Fruit fly (Drosophila melanogaster) whole organism: ENCODE measurements around the gene CG31161.
A peak's percentile ranks its signal among the peaks of the same experiment; 100 is the strongest.

Source experiments
- CG8478 ChIP-seq: fragments of >200 bp; optimal IDR thresholded peaks from 2 replicates; lab custom pipeline; 2018; ENCODE audit warnings: inconsistent platforms
- Dll ChIP-seq: fragments of >200 bp; optimal IDR thresholded peaks from 2 replicates; lab custom pipeline; 2017
- EcR ChIP-seq, 2 experiments: fragments of >200 bp; optimal IDR thresholded peaks; 2 replicates each; lab custom pipeline; 2017; ENCODE audit warnings: missing biosample characterization in 2 of 2, missing genetic modification characterization in 2 of 2, missing genetic modification reagents in 2 of 2
- pan ChIP-seq: fragments of >200 bp; optimal IDR thresholded peaks from 2 replicates; lab custom pipeline; 2017
- psq ChIP-seq: fragments of >200 bp; optimal IDR thresholded peaks from 2 replicates; lab custom pipeline; 2017
- usp ChIP-seq: fragments of >200 bp; optimal IDR thresholded peaks from 2 replicates; lab custom pipeline; 2017; ENCODE audit warnings: missing biosample characterization, missing genetic modification characterization, mixed read lengths

CG31161 gene

DNA sequence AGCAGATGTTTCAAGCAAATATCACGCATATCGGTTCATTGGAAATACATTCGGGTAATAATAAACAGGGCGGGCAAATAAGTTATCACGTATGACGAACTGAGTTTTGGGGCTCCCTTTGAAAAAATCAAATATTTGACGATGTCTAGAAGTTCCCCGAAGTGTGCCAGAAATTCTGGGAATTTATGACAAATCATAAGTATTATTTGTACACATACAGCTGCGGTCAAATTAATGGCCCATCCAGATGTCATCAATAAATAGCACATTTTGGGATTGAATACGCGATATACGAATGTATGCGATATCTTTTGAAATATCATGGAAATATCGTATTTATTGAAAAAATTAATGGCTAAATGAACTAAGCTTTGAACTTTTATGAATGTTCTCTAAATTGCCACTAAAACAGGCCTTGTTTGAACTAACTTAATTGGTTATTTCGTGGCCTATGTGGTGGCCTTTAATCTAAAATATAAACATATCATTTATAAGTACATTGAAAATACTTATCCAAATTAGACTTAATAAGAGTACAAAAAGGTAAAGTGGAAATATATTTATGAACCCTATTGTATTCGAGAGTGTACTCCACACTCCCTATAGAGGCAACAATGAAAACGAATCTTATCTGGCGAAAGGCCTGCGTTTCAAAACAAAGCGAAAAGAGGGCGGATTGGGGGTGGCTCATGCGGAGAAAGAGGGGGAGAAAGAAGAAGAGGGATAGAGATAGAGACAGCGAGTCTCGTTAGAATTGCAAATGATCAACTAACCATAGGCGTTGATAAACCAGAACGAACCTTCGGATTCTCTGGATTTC is 9.4 kb downstream of the CG31161 start:
- TF ChIP-seq usp (GFP tag; lab: Kevin White, UChicago): no peak
- TF ChIP-seq CG8478 (lab: Kevin White, UChicago): no peak
- TF ChIP-seq psq: no peak
- TF ChIP-seq EcR (GFP tag; optimal IDR thresholded peaks at IDR 0.05; lab: Kevin White, UChicago): no peak
- TF ChIP-seq Dll: no peak
- TF ChIP-seq pan: no peak

DNA sequence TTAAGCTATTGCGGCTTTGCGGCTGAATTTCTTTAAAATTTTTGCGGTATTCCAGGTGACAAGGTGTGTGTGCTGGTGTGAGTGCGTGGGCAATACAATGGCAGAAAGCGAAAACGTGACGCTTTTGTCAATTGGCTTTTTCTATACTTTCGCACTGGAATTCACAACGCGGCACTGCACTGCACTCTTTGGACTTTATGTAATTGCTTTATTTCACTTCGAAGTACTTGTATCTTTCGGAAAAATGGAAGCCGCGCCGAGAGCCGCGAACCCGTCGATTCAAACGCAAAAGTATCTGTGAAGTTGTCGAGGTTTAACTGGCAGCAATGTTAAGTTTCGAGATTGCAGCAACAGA is 10.0 kb downstream of the CG31161 start:
- TF ChIP-seq pan: no peak
- no peak for TF ChIP-seq psq
- no peak for TF ChIP-seq CG8478 (lab: Kevin White, UChicago)
- TF ChIP-seq usp (GFP tag; lab: Kevin White, UChicago): no peak
- TF ChIP-seq EcR (GFP tag; optimal IDR thresholded peaks at IDR 0.05; lab: Kevin White, UChicago): no peak
- TF ChIP-seq Dll: no peak

DNA sequence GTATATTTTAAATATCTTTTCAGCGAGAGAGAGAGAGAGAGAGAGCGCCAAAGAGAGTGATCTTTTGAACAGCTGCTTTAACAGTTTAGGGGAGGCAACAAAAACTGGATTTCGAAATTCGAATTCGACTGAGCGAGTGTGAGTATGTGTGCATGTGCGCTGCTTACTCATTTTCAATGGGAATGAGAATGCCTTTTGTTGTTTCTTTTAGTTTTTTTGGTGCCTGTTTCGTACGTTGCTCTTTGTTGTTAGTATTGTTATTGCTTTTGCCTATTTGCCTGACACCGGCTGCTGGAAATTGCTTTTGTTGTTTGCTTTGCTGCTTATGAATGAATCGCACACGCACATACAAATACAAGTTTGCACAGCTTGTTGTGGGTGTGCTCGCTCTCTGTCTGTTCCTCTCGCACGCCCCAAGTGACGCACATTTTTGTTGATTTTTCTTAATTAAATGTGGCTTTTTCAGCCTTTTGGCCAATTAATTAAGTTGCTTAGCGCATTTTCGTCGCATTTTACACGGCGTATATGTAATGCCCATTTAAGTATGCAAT is 10.6 kb downstream of the CG31161 start:
- TF ChIP-seq EcR (GFP tag; optimal IDR thresholded peaks at IDR 0.05; lab: Kevin White, UChicago) (peak in 1 of 2 experiments; percentile 80), pan (no peak)

DNA sequence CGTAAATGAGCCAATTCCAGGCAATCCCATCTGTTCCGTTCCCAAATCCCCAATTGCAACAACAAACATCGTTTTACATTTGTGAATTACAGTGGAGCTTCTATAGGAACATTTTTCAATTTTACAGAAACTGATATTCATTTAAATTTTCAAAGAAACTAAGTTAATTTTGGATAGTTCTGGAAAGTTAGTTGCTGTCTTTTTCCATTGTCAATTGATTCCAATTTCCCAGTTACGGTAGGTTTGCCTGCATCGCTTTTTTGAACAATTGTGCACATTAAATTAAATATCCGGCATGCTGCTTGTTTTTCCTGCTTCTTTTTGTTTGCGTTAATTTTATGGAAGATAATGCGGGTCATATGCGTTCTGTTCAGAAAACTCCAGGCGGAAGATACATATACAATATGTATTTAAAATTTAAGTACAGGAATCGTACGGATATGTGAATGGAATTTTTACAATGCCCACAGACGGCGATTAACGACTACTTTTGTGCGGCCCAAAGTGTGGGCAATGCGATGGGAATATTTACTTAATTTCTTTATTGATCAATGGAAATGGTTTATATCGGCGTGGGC is 11.7 kb downstream of the CG31161 start:
- TF ChIP-seq usp (GFP tag; lab: Kevin White, UChicago) (no peak), CG8478 (lab: Kevin White, UChicago) (no peak), Dll (no peak), pan (no peak), EcR (GFP tag; optimal IDR thresholded peaks at IDR 0.05; lab: Kevin White, UChicago) (no peak), psq (no peak)

DNA sequence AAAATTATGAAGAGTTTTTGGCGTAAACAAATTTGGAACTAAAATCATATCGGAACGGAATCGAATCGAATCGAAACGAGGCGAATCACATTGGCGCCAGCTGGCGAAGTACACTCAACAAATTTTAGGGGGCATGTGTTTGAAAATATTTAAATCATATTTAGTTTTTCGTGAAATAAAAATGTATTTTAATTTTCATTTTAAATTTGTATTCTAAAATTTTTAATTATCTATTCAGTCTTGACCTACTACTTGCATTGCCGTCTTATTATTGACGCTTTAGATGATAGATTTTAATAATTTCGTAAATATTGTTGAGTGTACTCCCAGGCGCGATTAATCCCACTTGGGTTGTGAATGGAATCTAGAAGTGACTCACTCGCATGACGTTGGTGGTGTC is 12.9 kb downstream of the CG31161 start:
- TF ChIP-seq usp (GFP tag; lab: Kevin White, UChicago): no peak
- no peak for TF ChIP-seq pan
- no peak for TF ChIP-seq psq
- no peak for TF ChIP-seq EcR (GFP tag; optimal IDR thresholded peaks at IDR 0.05; lab: Kevin White, UChicago)
- TF ChIP-seq CG8478 (lab: Kevin White, UChicago): no peak
- no peak for TF ChIP-seq Dll

DNA sequence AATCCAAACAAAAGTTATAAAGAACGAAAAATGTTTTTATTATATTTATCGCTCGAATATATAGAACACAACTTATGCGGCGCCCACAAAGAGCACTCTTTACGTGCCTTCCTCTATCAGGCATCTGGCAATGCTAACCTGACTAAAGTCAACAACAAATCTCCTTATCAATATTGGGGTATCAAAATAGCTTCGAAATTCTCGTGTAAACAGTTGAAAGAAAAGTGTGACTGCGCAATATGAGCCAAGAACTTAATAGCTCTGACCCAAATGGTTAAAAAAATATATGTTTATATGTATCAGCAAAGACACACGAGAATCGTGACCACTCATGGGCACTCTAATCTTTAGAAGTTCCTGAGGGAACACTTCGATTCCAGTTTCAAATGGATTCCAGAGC is 14.8 kb downstream of the CG31161 start:
- no peak for TF ChIP-seq usp (GFP tag; lab: Kevin White, UChicago)
- TF ChIP-seq pan: no peak
- TF ChIP-seq CG8478 (lab: Kevin White, UChicago): no peak
- TF ChIP-seq psq: no peak
- TF ChIP-seq EcR (GFP tag; optimal IDR thresholded peaks at IDR 0.05; lab: Kevin White, UChicago): no peak

DNA sequence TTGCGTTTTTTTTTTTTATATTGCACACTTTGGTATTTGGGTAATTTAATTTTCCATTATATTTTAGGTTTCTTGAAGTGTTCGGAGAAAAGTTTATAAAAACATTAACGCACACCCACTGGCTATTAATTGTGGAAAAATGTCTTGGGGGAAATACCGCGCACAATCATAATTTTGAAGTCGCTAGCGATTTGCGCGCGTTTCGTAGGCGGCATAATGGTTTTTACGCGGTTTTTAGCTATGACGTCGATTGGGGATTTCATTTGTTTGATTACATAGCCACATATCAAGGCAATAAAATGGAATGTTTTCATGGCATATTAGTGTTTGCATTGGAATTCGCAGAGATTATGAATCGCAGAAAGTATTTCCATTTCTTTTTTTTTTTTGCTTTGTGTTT is 15.9 kb downstream of the CG31161 start:
- TF ChIP-seq EcR (GFP tag; optimal IDR thresholded peaks at IDR 0.05; lab: Kevin White, UChicago): no peak
- TF ChIP-seq CG8478 (lab: Kevin White, UChicago): no peak

DNA sequence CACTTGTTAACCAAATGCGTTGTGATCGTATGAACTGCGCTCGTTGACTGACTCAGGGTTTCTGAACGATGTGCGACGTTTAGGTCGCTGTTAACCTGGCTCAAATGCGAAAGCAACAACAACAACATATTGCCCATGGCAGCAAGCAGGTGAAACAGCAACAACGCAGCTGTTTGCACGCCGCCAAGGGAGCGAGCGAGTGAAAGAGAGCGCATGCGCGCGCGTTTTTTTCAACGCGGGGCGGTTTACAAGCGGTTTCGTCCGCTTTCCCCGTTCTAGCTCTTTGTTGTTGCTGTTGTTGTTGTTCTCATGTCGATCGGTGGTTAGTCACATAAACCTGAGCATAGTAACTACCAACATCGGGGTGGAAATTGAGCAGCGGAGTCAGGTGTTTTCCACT is 16.7 kb downstream of the CG31161 start:
- no peak for TF ChIP-seq psq

DNA sequence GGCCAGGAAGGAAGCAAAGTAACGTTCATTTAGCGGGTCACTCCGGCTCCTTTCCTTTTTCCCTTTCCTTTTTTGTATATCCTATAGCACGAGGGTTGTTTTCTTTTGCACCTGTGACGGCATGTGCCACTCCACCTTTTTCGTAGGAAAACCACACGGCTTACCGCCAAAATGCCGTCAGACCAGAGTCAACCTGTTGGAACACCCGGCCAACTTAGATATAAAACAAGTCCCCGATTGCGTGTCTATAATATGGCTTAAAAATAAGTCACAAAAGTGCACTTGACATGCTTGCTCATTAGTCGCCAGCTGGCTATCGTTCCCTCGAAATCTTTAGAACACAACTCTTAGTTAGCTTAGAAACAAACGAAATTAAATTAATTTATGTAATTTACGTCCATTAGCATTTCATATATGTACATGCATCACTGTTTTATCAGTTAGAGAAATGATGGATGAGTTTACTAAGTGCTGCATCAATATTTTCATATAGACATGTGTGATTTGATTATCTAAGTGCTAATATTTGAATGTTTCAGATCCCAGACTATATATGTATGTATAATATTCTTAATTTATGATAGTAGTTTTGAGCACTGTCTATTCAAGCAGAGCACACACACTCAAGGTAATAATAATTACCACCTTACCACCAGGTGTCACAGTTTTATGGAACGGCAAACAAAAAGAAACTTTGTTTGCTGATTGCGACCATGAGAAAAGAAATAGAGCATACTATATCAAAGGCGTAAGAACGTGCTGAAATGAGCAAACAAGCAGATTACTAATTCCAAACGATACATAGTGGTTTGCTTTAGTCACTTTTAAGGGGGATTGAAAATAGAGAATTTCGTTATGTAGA is 18.5 kb downstream of the CG31161 start:
- no peak for TF ChIP-seq CG8478 (lab: Kevin White, UChicago)
- TF ChIP-seq EcR (GFP tag; optimal IDR thresholded peaks at IDR 0.05; lab: Kevin White, UChicago): no peak
- TF ChIP-seq pan: no peak
- no peak for TF ChIP-seq usp (GFP tag; lab: Kevin White, UChicago)
- no peak for TF ChIP-seq Dll
- TF ChIP-seq psq: no peak

DNA sequence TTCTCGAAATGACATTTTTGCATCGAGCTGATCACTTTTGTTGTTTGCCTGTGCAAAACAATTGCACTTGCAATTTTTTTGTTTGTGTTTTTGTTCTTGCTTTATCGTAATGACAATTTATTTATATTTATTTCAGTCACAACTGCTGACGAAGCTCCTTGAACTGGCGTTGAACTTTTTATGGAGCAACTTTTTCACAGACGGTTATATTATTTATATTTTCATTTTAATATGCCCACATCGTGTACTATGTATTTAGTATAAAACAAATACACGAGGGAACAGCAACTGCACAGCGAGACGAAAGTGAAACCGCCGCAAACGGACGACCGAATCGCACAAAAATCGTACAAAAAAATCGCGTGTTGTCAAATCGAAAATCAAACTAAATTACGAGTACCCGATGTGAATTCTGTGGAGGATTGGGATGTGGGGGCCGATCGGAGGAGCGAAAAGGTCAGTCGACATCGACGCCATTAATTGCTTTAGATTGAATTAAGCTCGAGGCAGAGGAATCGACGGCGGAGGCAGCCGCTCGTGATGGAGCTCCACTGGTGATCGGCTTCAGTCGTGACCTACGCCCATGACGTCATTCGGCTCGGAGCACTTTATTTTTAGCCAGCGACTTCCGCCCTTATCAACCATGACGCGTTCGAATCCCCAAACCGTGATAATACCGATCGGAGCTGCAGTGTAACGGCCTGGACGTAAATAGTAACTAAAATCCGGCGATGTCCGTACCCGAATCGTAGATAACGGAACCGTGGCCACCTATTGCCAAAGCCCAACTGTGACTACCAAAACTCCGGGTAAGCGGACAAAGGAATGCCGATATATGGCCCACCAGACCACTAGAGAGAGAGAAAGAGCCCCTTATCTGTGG is 19.6 kb downstream of the CG31161 start:
- TF ChIP-seq EcR (GFP tag; optimal IDR thresholded peaks at IDR 0.05; lab: Kevin White, UChicago) (no peak), usp (GFP tag; lab: Kevin White, UChicago) (no peak)

DNA sequence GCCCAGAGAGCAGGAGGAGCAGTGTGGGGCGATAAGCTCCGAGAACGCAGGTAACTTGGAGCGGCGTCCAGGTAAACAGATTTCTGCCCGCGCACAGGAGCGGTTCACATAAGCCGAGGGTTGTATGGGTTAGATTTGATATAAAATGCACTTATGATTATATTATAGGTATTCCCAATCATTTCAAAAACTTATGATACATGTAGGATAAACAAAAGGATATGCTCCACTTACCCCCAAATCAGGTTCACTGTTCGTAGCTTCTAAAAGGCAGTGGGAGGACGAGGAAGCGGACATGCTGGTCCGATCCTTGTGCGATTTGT is 20.2 kb downstream of the CG31161 start:
- TF ChIP-seq CG8478 (lab: Kevin White, UChicago) (no peak), usp (GFP tag; lab: Kevin White, UChicago) (no peak), Dll (no peak), EcR (GFP tag; optimal IDR thresholded peaks at IDR 0.05; lab: Kevin White, UChicago) (no peak), psq (no peak), pan (no peak)

DNA sequence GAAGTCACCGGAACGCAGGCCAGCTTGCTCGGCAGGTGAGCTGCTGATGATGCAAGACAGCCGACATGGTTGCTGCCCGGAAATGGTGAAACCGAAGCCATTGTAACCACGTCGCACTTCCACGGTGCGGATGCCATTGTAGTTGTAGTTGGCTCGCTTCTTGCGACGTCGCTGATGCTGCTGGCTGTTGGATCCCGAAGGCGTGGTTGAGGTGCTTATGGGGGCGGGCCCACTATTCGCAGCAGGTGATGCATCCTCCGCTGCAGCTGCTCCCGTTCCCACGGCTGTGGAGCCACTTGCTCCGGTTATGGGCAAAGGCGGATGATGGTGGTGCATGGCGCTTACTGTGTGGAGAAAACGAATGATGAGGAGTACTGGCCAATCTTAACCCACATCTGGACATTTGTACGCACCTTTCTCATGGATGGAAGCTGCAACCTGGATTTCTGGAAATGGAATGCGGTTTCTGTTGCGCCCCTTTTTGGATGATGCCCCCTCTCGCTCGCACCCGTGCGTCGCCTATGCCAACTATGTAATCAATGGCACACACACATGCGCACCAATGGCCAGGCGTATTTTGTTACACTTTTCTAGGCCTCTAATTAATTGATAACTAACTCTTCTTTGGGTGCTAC is 22.4 kb downstream of the CG31161 start:
- TF ChIP-seq pan (no peak), Dll (no peak), CG8478 (lab: Kevin White, UChicago) (no peak), EcR (GFP tag; optimal IDR thresholded peaks at IDR 0.05; lab: Kevin White, UChicago) (no peak), psq (no peak), usp (GFP tag; lab: Kevin White, UChicago) (no peak)
